Fruit fly (Drosophila melanogaster): ENCODE results near the gene Cpr65Eb.

The Cpr65Eb gene

dm6 chr3L:7094020-7094419, 5.4 kb upstream of the Cpr65Eb start (continued):
- TF ChIP-seq Gsc (GFP tag; IDR thresholded peaks at IDR 0.05), result no peak
- TF ChIP-seq Doc3 (GFP tag; IDR thresholded peaks at IDR 0.05; ENCODE audit: partially characterized antibody), result peak; percentile 57; the same call in 2 of the 3 replicates
- no peak for TF ChIP-seq CrebB (tag; optimal IDR thresholded peaks at IDR 0.05)
- TF ChIP-seq mld (GFP tag; IDR thresholded peaks at IDR 0.05; ENCODE audit: partially characterized antibody), result peak; percentile 51; the same call in 1 of the 3 replicates
- 0 out of 2 replicates have a peak, but pooled peaks have one; percentile 17 for TF ChIP-seq sna (GFP tag; IDR thresholded peaks at IDR 0.05; ENCODE audit: partially characterized antibody)
- no peak for TF ChIP-seq btn (GFP tag; optimal IDR thresholded peaks at IDR 0.05)
- no peak for TF ChIP-seq CG15696 (tag; optimal IDR thresholded peaks at IDR 0.05)
- TF ChIP-seq Bgb (GFP tag; IDR thresholded peaks at IDR 0.05; ENCODE audit: partially characterized antibody), result peak; percentile 73
- TF ChIP-seq Mad (GFP tag; optimal IDR thresholded peaks at IDR 0.05), result no peak
- peak; percentile 67 for TF ChIP-seq Scr (GFP tag; IDR thresholded peaks at IDR 0.05; ENCODE audit: partially characterized antibody)
- no peak for TF ChIP-seq salm (tag; optimal IDR thresholded peaks at IDR 0.05)
- peak; percentile 63 for TF ChIP-seq knrl (GFP tag; IDR thresholded peaks at IDR 0.05; ENCODE audit: partially characterized antibody)
- TF ChIP-seq CG2116 (GFP tag; optimal IDR thresholded peaks at IDR 0.05), result peak; percentile 77
- TF ChIP-seq ranshi (GFP tag; IDR thresholded peaks at IDR 0.05), result no peak
- TF ChIP-seq pzg (GFP tag; optimal IDR thresholded peaks at IDR 0.05), result peak; percentile 24
- peak; percentile 38; the same call in 2 of the 3 replicates for TF ChIP-seq Opbp (GFP tag; IDR thresholded peaks at IDR 0.05; ENCODE audit: partially characterized antibody)
- TF ChIP-seq ftz-f1 (GFP tag; optimal IDR thresholded peaks at IDR 0.05), result no peak
- no peak for TF ChIP-seq zfh1 (GFP tag; IDR thresholded peaks at IDR 0.05)
- TF ChIP-seq tna (GFP tag; IDR thresholded peaks at IDR 0.05; ENCODE audit: partially characterized antibody), result peak; percentile 55
- TF ChIP-seq CoRest (tag; optimal IDR thresholded peaks at IDR 0.05), result no peak
- TF ChIP-seq CG16813 (GFP tag; IDR thresholded peaks at IDR 0.05; ENCODE audit: partially characterized antibody), result peak; percentile 40; the same call in 1 of the 3 replicates
- TF ChIP-seq unc-4 (GFP tag; IDR thresholded peaks at IDR 0.05; ENCODE audit: partially characterized antibody), result peak; percentile 67
- no peak for TF ChIP-seq gt (GFP tag; IDR thresholded peaks at IDR 0.05)
- peak; percentile 69 for TF ChIP-seq Dll (GFP tag; IDR thresholded peaks at IDR 0.05; ENCODE audit: partially characterized antibody)
- TF ChIP-seq Ravus (GFP tag; IDR thresholded peaks at IDR 0.05), result no peak
- TF ChIP-seq hb (GFP tag; IDR thresholded peaks at IDR 0.05; ENCODE audit: partially characterized antibody), result peak; percentile 56; the same call in 1 of the 3 replicates
- TF ChIP-seq CG13287 (GFP tag; IDR thresholded peaks at IDR 0.05; ENCODE audit: partially characterized antibody), result peak; percentile 72
- TF ChIP-seq vvl (GFP tag; IDR thresholded peaks at IDR 0.05), result peak; percentile 56
- TF ChIP-seq bigmax (GFP tag; optimal IDR thresholded peaks at IDR 0.05), result no peak
- no peak for TF ChIP-seq jing (GFP tag; optimal IDR thresholded peaks at IDR 0.05)
- no peak for TF ChIP-seq ci (GFP tag; IDR thresholded peaks at IDR 0.05)
- TF ChIP-seq CG17186 (GFP tag; optimal IDR thresholded peaks at IDR 0.05), result no peak
- TF ChIP-seq CG42726 (GFP tag; IDR thresholded peaks at IDR 0.05; ENCODE audit: partially characterized antibody), result 0 out of 2 replicates have a peak, but pooled peaks have one; percentile 15
- TF ChIP-seq inv (GFP tag; IDR thresholded peaks at IDR 0.05; ENCODE audit: partially characterized antibody), result peak; percentile 49; the same call in 1 of the 2 replicates
- TF ChIP-seq ato (GFP tag; IDR thresholded peaks at IDR 0.05; ENCODE audit: partially characterized antibody), result peak; percentile 58; the same call in 1 of the 2 replicates
- no peak for TF ChIP-seq CG3995 (GFP tag; optimal IDR thresholded peaks at IDR 0.05)
- TF ChIP-seq CG10654 (GFP tag; optimal IDR thresholded peaks at IDR 0.05), result no peak
- TF ChIP-seq Deaf1 (tag; optimal IDR thresholded peaks at IDR 0.05), result no peak
- TF ChIP-seq CG17912 (GFP tag; optimal IDR thresholded peaks at IDR 0.05), result no peak
- no peak for TF ChIP-seq crc (GFP tag; optimal IDR thresholded peaks at IDR 0.05)
- TF ChIP-seq onecut (GFP tag; IDR thresholded peaks at IDR 0.05), result no peak
- no peak for TF ChIP-seq CG13123 (GFP tag; optimal IDR thresholded peaks at IDR 0.05)
- peak; percentile 71 for TF ChIP-seq CG7928 (GFP tag; optimal IDR thresholded peaks at IDR 0.05)
- no peak for TF ChIP-seq CG6765 (GFP tag; optimal IDR thresholded peaks at IDR 0.05)
- TF ChIP-seq CG18011 (GFP tag; optimal IDR thresholded peaks at IDR 0.05), result no peak
- TF ChIP-seq fru (optimal IDR thresholded peaks at IDR 0.05), result no peak
- TF ChIP-seq Dref (GFP tag; IDR thresholded peaks at IDR 0.05), result peak; percentile 74
- no peak for TF ChIP-seq ap (GFP tag; IDR thresholded peaks at IDR 0.05)
- peak; percentile 50 for TF ChIP-seq BEAF-32 (GFP tag; optimal IDR thresholded peaks at IDR 0.05)

Data from whole organism, embryonic.